Worm (Caenorhabditis elegans) whole organism, young adult: ENCODE measurements around the gene F53F4.12.

Experiments used
- C06A6.2 ChIP-seq: fragments of 200-800 bp; sonication (Bioruptor generic); conservative IDR thresholded peaks from 2 replicates; pipeline ENCODE4 v1.3.6; 2022; ENCODE audit warnings: missing genetic modification characterization, missing compliant biosample characterization
- C17E4.6 ChIP-seq: fragments of 200-800 bp; sonication (Bioruptor generic); IDR thresholded peaks from 2 replicates; pipeline ENCODE4 v1.3.6; 2022; ENCODE audit warnings: missing genetic modification reagents, missing genetic modification characterization, missing compliant biosample characterization
- F39B2.1 ChIP-seq: fragments of 200-800 bp; sonication (Bioruptor generic); IDR thresholded peaks from 2 replicates; pipeline ENCODE4 v1.3.6; 2022; ENCODE audit warnings: missing genetic modification reagents, missing genetic modification characterization, missing compliant biosample characterization
- F49E8.2 ChIP-seq: sonication (generic microtip); optimal IDR thresholded peaks from 3 replicates; lab custom pipeline; 2017; ENCODE audit warnings: missing genetic modification characterization, mild to moderate bottlenecking, missing compliant biosample characterization, antibody characterized with exemption, moderate library complexity; ENCODE audit not compliant: insufficient read depth
- ZK185.1 ChIP-seq: sonication (generic microtip); optimal IDR thresholded peaks from 2 replicates; lab custom pipeline; 2016; ENCODE audit warnings: mild to moderate bottlenecking, missing genetic modification characterization, missing compliant biosample characterization; ENCODE audit not compliant: poor library complexity, severe bottlenecking
- chd-7 ChIP-seq: sonication (generic microtip); optimal IDR thresholded peaks from 2 replicates; lab custom pipeline; 2016; ENCODE audit warnings: mild to moderate bottlenecking, missing genetic modification characterization, moderate library complexity, missing compliant biosample characterization
- fkh-3 ChIP-seq: sonication (generic microtip); optimal IDR thresholded peaks from 2 replicates; lab custom pipeline; 2016; ENCODE audit warnings: mild to moderate bottlenecking, missing genetic modification characterization, missing compliant biosample characterization
- nhr-80 ChIP-seq: sonication (generic microtip); optimal IDR thresholded peaks from 2 replicates; lab custom pipeline; 2016; ENCODE audit warnings: missing genetic modification characterization, missing compliant biosample characterization
- repo-1 ChIP-seq: sonication (generic microtip); optimal IDR thresholded peaks from 2 replicates; lab custom pipeline; 2017; ENCODE audit warnings: mild to moderate bottlenecking, missing genetic modification characterization, missing compliant biosample characterization
- unc-130 ChIP-seq: sonication (generic microtip); optimal IDR thresholded peaks from 2 replicates; lab custom pipeline; 2016; ENCODE audit warnings: missing genetic modification reagents, missing genetic modification characterization, missing compliant biosample characterization
- unc-62 ChIP-seq: fragments of 150-350 bp; optimal IDR thresholded peaks from 2 replicates; lab custom pipeline; 2014; ENCODE audit warnings: missing biosample characterization, missing genetic modification reagents, missing genetic modification characterization

DNA sequence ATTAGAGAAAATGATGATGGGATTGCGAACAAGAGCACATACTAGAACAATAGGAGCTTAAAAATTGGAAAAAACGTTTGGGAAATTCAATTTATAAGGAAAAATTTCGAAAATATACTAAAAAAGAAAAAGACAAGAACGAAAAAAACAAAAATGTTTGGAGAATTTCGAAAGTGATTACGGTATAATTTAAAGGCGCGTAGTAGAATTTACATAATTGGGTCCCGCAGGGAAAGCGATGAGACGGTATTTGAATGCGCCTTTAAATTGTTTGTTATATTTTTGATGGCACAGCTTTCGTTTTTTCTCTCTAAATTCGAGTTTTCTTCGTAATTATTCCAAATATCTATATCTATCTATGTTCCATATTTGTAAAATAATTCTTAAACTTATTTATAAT is 34.3 kb downstream of the F53F4.12 start:
- TF ChIP-seq chd-7 (tag; lab: Kevin White, UChicago) (no peak), nhr-80 (tag; lab: Kevin White, UChicago) (no peak), unc-130 (GFP tag; lab: Kevin White, UChicago) (no peak), C06A6.2 (GFP tag; lab: Robert Waterston, UW) (no peak), unc-62 (GFP tag; lab: Kevin White, UChicago) (no peak), fkh-3 (tag; lab: Kevin White, UChicago) (no peak), ZK185.1 (tag; lab: Kevin White, UChicago) (no peak), C17E4.6 (GFP tag; lab: Robert Waterston, UW) (no peak), repo-1 (tag; lab: Kevin White, UChicago) (no peak), F39B2.1 (no peak), F49E8.2 (tag; lab: Kevin White, UChicago) (no peak)
